Fruit fly (Drosophila melanogaster) Kc167 (cell line): ENCODE measurements around the gene CG34375.

Source experiments
- Myc ChIP-seq: fragments of >200 bp; optimal IDR thresholded peaks from 2 replicates; lab custom pipeline; 2017; ENCODE audit warnings: missing external identifiers
- Sin3A ChIP-seq: fragments of >200 bp; optimal IDR thresholded peaks from 2 replicates; lab custom pipeline; 2018; ENCODE audit warnings: missing external identifiers
- h ChIP-seq: fragments of >200 bp; optimal IDR thresholded peaks from 3 replicates; lab custom pipeline; 2018; ENCODE audit warnings: missing external identifiers
- insv ChIP-seq: fragments of >200 bp; optimal IDR thresholded peaks from 3 replicates; lab custom pipeline; 2018; ENCODE audit warnings: missing external identifiers
- psq ChIP-seq: fragments of >200 bp; optimal IDR thresholded peaks from 2 replicates; lab custom pipeline; 2017; ENCODE audit warnings: missing external identifiers
- ttk ChIP-seq: sonication (Bioruptor generic); optimal IDR thresholded peaks from 2 replicates; lab custom pipeline; 2017; ENCODE audit warnings: missing external identifiers

The CG34375 gene

dm6 chr3R:23010406-23010805 is at the start of gene CG34375:
Gene CG34375, minus strand, starts transcription at chr3R:23010562.
- no peak for TF ChIP-seq psq
- TF ChIP-seq h (lab: Kevin White, UChicago): no peak
- no peak for TF ChIP-seq ttk (lab: Kevin White, UChicago)
- TF ChIP-seq insv (lab: Kevin White, UChicago): no peak
- TF ChIP-seq Myc (lab: Kevin White, UChicago): no peak
- no peak for TF ChIP-seq Sin3A (lab: Kevin White, UChicago)

- TF ChIP-seq ttk (lab: Kevin White, UChicago) (no peak), psq (no peak), Myc (lab: Kevin White, UChicago) (no peak), insv (lab: Kevin White, UChicago) (no peak), Sin3A (lab: Kevin White, UChicago) (no peak), h (lab: Kevin White, UChicago) (no peak)
Observed at dm6 chr3R:23058858-23059257, 48.5 kb upstream of the CG34375 start, which contains the start of gene Ctns. Gene Ctns, minus strand, starts transcription at chr3R:23058958.

- no peak for TF ChIP-seq h (lab: Kevin White, UChicago)
- no peak for TF ChIP-seq insv (lab: Kevin White, UChicago)
- TF ChIP-seq Myc (lab: Kevin White, UChicago): no peak
- TF ChIP-seq psq: no peak
Observed at dm6 chr3R:23057390-23057789, 47.0 kb upstream of the CG34375 start.

- TF ChIP-seq h (lab: Kevin White, UChicago) (no peak), Sin3A (lab: Kevin White, UChicago) (no peak), Myc (lab: Kevin White, UChicago) (no peak), insv (lab: Kevin White, UChicago) (no peak), ttk (lab: Kevin White, UChicago) (no peak), psq (no peak)
Observed at dm6 chr3R:23056753-23057152, 46.4 kb upstream of the CG34375 start.

dm6 chr3R:23056113-23056512 is 45.8 kb upstream of the CG34375 start:
- TF ChIP-seq ttk (lab: Kevin White, UChicago) (peak; percentile 100), insv (lab: Kevin White, UChicago) (no peak)

dm6 chr3R:23053936-23054335 is 43.6 kb upstream of the CG34375 start, which contains the start of gene p53:
Gene p53, minus strand, starts transcription at chr3R:23054082.
- TF ChIP-seq insv (lab: Kevin White, UChicago): no peak
- TF ChIP-seq psq: no peak
- no peak for TF ChIP-seq h (lab: Kevin White, UChicago)
- no peak for TF ChIP-seq Sin3A (lab: Kevin White, UChicago)

- TF ChIP-seq ttk (lab: Kevin White, UChicago) (no peak), insv (lab: Kevin White, UChicago) (no peak), Sin3A (lab: Kevin White, UChicago) (no peak), psq (no peak), Myc (lab: Kevin White, UChicago) (no peak), h (lab: Kevin White, UChicago) (no peak)
Observed at dm6 chr3R:23053135-23053730, 42.9 kb upstream of the CG34375 start.

- TF ChIP-seq ttk (lab: Kevin White, UChicago): peak; percentile 97
- TF ChIP-seq psq: no peak
Observed at dm6 chr3R:23051639-23052125, 41.3 kb upstream of the CG34375 start, which contains the start of gene Gr94a. Gene Gr94a, plus strand, starts transcription at chr3R:23051689.

- no peak for TF ChIP-seq Sin3A (lab: Kevin White, UChicago)
- TF ChIP-seq insv (lab: Kevin White, UChicago): no peak
Observed at dm6 chr3R:23048690-23049118, 38.3 kb upstream of the CG34375 start.

dm6 chr3R:23048089-23048689 is 37.8 kb upstream of the CG34375 start, which contains the start of gene CG17121:
Gene CG17121, minus strand, starts transcription at chr3R:23048214.
- TF ChIP-seq h (lab: Kevin White, UChicago): no peak
- no peak for TF ChIP-seq Sin3A (lab: Kevin White, UChicago)
- no peak for TF ChIP-seq Myc (lab: Kevin White, UChicago)
- TF ChIP-seq ttk (lab: Kevin White, UChicago): no peak
- no peak for TF ChIP-seq psq
- no peak for TF ChIP-seq insv (lab: Kevin White, UChicago)

- TF ChIP-seq psq (no peak), insv (lab: Kevin White, UChicago) (no peak), ttk (lab: Kevin White, UChicago) (no peak), Myc (lab: Kevin White, UChicago) (no peak), h (lab: Kevin White, UChicago) (no peak), Sin3A (lab: Kevin White, UChicago) (no peak)
Observed at dm6 chr3R:23046529-23046943, 36.2 kb upstream of the CG34375 start.

- no peak for TF ChIP-seq ttk (lab: Kevin White, UChicago)
- TF ChIP-seq psq: no peak
- TF ChIP-seq insv (lab: Kevin White, UChicago): no peak
- TF ChIP-seq Myc (lab: Kevin White, UChicago): no peak
- no peak for TF ChIP-seq h (lab: Kevin White, UChicago)
- no peak for TF ChIP-seq Sin3A (lab: Kevin White, UChicago)
Observed at dm6 chr3R:23043690-23044089, 33.3 kb upstream of the CG34375 start, which contains the start of gene CG13837. Gene CG13837, plus strand, starts transcription at chr3R:23043990.
